Worm (Caenorhabditis elegans): ENCODE measurements around the gene psme-3.

ce11 chrIII:11556860-11557259 is 11.1 kb upstream of the psme-3 start:
- TF ChIP-seq R02D3.7 (tag; optimal IDR thresholded peaks at IDR 0.05) (no peak), nfya-1 (tag; optimal IDR thresholded peaks at IDR 0.05; ENCODE audit: insufficient read depth) (no peak), nhr-12 (tag; optimal IDR thresholded peaks at IDR 0.05) (no peak), ztf-11 (tag; optimal IDR thresholded peaks at IDR 0.05) (no peak), unc-62 (GFP tag; optimal IDR thresholded peaks at IDR 0.05) (no peak), tbx-2 (tag; optimal IDR thresholded peaks at IDR 0.05) (no peak), nhr-237 (tag; optimal IDR thresholded peaks at IDR 0.05) (no peak), nhr-77 (tag; optimal IDR thresholded peaks at IDR 0.05) (no peak), lin-39 (tag; optimal IDR thresholded peaks at IDR 0.05) (peak; percentile 32), egl-27 (tag; optimal IDR thresholded peaks at IDR 0.05) (no peak), ama-1 (optimal IDR thresholded peaks at IDR 0.05) (no peak), elt-1 (tag; optimal IDR thresholded peaks at IDR 0.05) (no peak), nhr-11 (tag; optimal IDR thresholded peaks at IDR 0.05) (no peak)
